Worm (Caenorhabditis elegans) whole organism, early embryonic: Measurements from ENCODE around the gene ZK218.3.

ENCODE experiments used
- B0310.2 ChIP-seq: sonication (generic microtip); optimal IDR thresholded peaks from 2 replicates; lab custom pipeline; 2016; ENCODE audit warnings: mild to moderate bottlenecking, missing genetic modification characterization, missing compliant biosample characterization
- F13C5.2 ChIP-seq: sonication (generic microtip); optimal IDR thresholded peaks from 2 replicates; lab custom pipeline; 2017; ENCODE audit warnings: mild to moderate bottlenecking, missing genetic modification characterization, inconsistent platforms, missing compliant biosample characterization
- aly-1 ChIP-seq: sonication (generic microtip); optimal IDR thresholded peaks from 2 replicates; lab custom pipeline; 2016; ENCODE audit warnings: missing genetic modification characterization, missing compliant biosample characterization
- ama-1 ChIP-seq: fragments of 150-350 bp; optimal IDR thresholded peaks from 2 replicates; lab custom pipeline; 2014
- ceh-13 ChIP-seq: fragments of 200-800 bp; sonication (Bioruptor generic); optimal IDR thresholded peaks from 2 replicates; lab custom pipeline; 2018; ENCODE audit warnings: mild to moderate bottlenecking, missing genetic modification characterization, missing compliant biosample characterization
- ceh-36 ChIP-seq: sonication (generic microtip); optimal IDR thresholded peaks from 2 replicates; lab custom pipeline; 2016; ENCODE audit warnings: missing genetic modification characterization, inconsistent platforms, missing compliant biosample characterization
- ets-7 ChIP-seq: sonication (generic microtip); optimal IDR thresholded peaks from 2 replicates; lab custom pipeline; 2016; ENCODE audit warnings: missing genotype, missing genetic modification characterization, missing compliant biosample characterization
- flt-1 ChIP-seq: fragments of 200-800 bp; sonication (Bioruptor generic); IDR thresholded peaks from 2 replicates; pipeline ENCODE4 v1.3.6; 2022; ENCODE audit warnings: missing genetic modification characterization, missing compliant biosample characterization
- hmbx-1 ChIP-seq: sonication (generic microtip); optimal IDR thresholded peaks from 2 replicates; lab custom pipeline; 2016; ENCODE audit warnings: mild to moderate bottlenecking, missing genetic modification characterization, missing compliant biosample characterization
- hmg-4 ChIP-seq: fragments of 200-800 bp; sonication (Bioruptor generic); optimal IDR thresholded peaks from 2 replicates; lab custom pipeline; 2018; ENCODE audit warnings: mild to moderate bottlenecking, missing genetic modification characterization, missing compliant biosample characterization
- hnd-1 ChIP-seq: sonication (generic microtip); optimal IDR thresholded peaks from 2 replicates; lab custom pipeline; 2016; ENCODE audit warnings: missing genetic modification characterization, missing compliant biosample characterization
- pes-1 ChIP-seq: fragments of 200-800 bp; sonication (Bioruptor generic); IDR thresholded peaks from 2 replicates; pipeline ENCODE4 v1.3.6; 2022; ENCODE audit warnings: missing genetic modification reagents, missing genetic modification characterization, missing compliant biosample characterization
- scrt-1 ChIP-seq: fragments of 200-800 bp; sonication (Bioruptor generic); IDR thresholded peaks from 2 replicates; pipeline ENCODE4 v1.3.6; 2022; ENCODE audit warnings: missing genetic modification characterization, missing compliant biosample characterization
- sea-1 ChIP-seq: fragments of 200-800 bp; sonication (Bioruptor generic); conservative IDR thresholded peaks from 2 replicates; pipeline ENCODE4 v1.3.6; 2022; ENCODE audit warnings: missing genetic modification characterization, missing compliant biosample characterization
- tbx-11 ChIP-seq: fragments of 200-800 bp; sonication (Bioruptor generic); IDR thresholded peaks from 2 replicates; pipeline ENCODE4 v1.3.6; 2022; ENCODE audit warnings: missing genetic modification characterization, missing compliant biosample characterization
- tbx-37 ChIP-seq: fragments of 200-800 bp; sonication (Bioruptor generic); conservative IDR thresholded peaks from 2 replicates; pipeline ENCODE4 v1.3.6; 2022; ENCODE audit warnings: missing genetic modification reagents, missing genetic modification characterization, missing compliant biosample characterization
- tra-4 ChIP-seq: sonication (generic microtip); optimal IDR thresholded peaks from 2 replicates; lab custom pipeline; 2017; ENCODE audit warnings: missing genetic modification characterization, missing compliant biosample characterization

Gene ZK218.3

ce11 chrV:17089931-17090429, 8.6 kb downstream of the ZK218.3 start, which contains the start of gene srh-237:
Gene srh-237 (plus strand): TSS chrV:17090379.
- TF ChIP-seq ceh-36, result no peak
- no peak for TF ChIP-seq sea-1 (GFP tag; lab: Robert Waterston, UW)
- no peak for TF ChIP-seq hmbx-1 (tag; lab: Kevin White, UChicago)
- no peak for TF ChIP-seq hmg-4 (GFP tag; lab: Kevin White, UChicago)
- TF ChIP-seq scrt-1 (GFP tag; lab: Robert Waterston, UW), result no peak
- no peak for TF ChIP-seq hnd-1 (tag; lab: Kevin White, UChicago)
- TF ChIP-seq tbx-37, result no peak
- no peak for TF ChIP-seq tbx-11 (GFP tag; lab: Robert Waterston, UW)
- TF ChIP-seq pes-1 (GFP tag; lab: Robert Waterston, UW), result no peak
- TF ChIP-seq ceh-13 (GFP tag; lab: Kevin White, UChicago), result no peak
- no peak for TF ChIP-seq aly-1 (tag; lab: Kevin White, UChicago)
- no peak for TF ChIP-seq B0310.2 (tag; lab: Kevin White, UChicago)
- TF ChIP-seq ets-7 (tag; lab: Kevin White, UChicago), result no peak
- TF ChIP-seq ama-1 (lab: Kevin White, UChicago), result no peak

- no peak for TF ChIP-seq tra-4
- TF ChIP-seq hnd-1 (tag; lab: Kevin White, UChicago), result no peak
- no peak for TF ChIP-seq hmbx-1 (tag; lab: Kevin White, UChicago)
- TF ChIP-seq flt-1 (GFP tag; lab: Robert Waterston, UW), result no peak
- TF ChIP-seq sea-1 (GFP tag; lab: Robert Waterston, UW), result no peak
- no peak for TF ChIP-seq hmg-4 (GFP tag; lab: Kevin White, UChicago)
- no peak for TF ChIP-seq F13C5.2 (tag; lab: Kevin White, UChicago)
- no peak for TF ChIP-seq tbx-37
- TF ChIP-seq B0310.2 (tag; lab: Kevin White, UChicago), result no peak
- TF ChIP-seq ets-7 (tag; lab: Kevin White, UChicago), result no peak
- TF ChIP-seq scrt-1 (GFP tag; lab: Robert Waterston, UW), result no peak
- TF ChIP-seq aly-1 (tag; lab: Kevin White, UChicago), result no peak
- TF ChIP-seq ceh-13 (GFP tag; lab: Kevin White, UChicago), result no peak
These were observed 9.2 kb downstream of the ZK218.3 start, which contains the start of gene T05E12.6 for ce11 chrV:17089342-17089741. Gene T05E12.6 (minus strand): TSS chrV:17089442.

ce11 chrV:17082718-17083117, 15.9 kb downstream of the ZK218.3 start, which contains the start of gene T05E12.9:
Gene T05E12.9 (minus strand): TSS chrV:17082818.
- TF ChIP-seq sea-1 (GFP tag; lab: Robert Waterston, UW), result no peak
- no peak for TF ChIP-seq flt-1 (GFP tag; lab: Robert Waterston, UW)
- no peak for TF ChIP-seq scrt-1 (GFP tag; lab: Robert Waterston, UW)
- TF ChIP-seq tra-4, result no peak
- no peak for TF ChIP-seq tbx-37
- TF ChIP-seq pes-1 (GFP tag; lab: Robert Waterston, UW), result no peak
- TF ChIP-seq aly-1 (tag; lab: Kevin White, UChicago), result no peak
- no peak for TF ChIP-seq F13C5.2 (tag; lab: Kevin White, UChicago)
- no peak for TF ChIP-seq hnd-1 (tag; lab: Kevin White, UChicago)
- no peak for TF ChIP-seq B0310.2 (tag; lab: Kevin White, UChicago)
- no peak for TF ChIP-seq ceh-36
- no peak for TF ChIP-seq tbx-11 (GFP tag; lab: Robert Waterston, UW)
- no peak for TF ChIP-seq ets-7 (tag; lab: Kevin White, UChicago)
- TF ChIP-seq ama-1 (lab: Kevin White, UChicago), result no peak
- no peak for TF ChIP-seq hmbx-1 (tag; lab: Kevin White, UChicago)

ce11 chrV:17079795-17080194, 18.8 kb downstream of the ZK218.3 start, which contains the start of gene srw-20:
Gene srw-20 (minus strand): TSS chrV:17079895.
- no peak for TF ChIP-seq hmg-4 (GFP tag; lab: Kevin White, UChicago)
- no peak for TF ChIP-seq tra-4
- TF ChIP-seq B0310.2 (tag; lab: Kevin White, UChicago), result no peak
- no peak for TF ChIP-seq F13C5.2 (tag; lab: Kevin White, UChicago)
- no peak for TF ChIP-seq ets-7 (tag; lab: Kevin White, UChicago)
- no peak for TF ChIP-seq sea-1 (GFP tag; lab: Robert Waterston, UW)

ce11 chrV:17077889-17078288, 20.7 kb downstream of the ZK218.3 start, which contains the start of gene T05E12.3:
Gene T05E12.3 (minus strand): TSS chrV:17077989.
- TF ChIP-seq tra-4, result no peak
- TF ChIP-seq F13C5.2 (tag; lab: Kevin White, UChicago), result no peak

ce11 chrV:17075900-17076299, 22.7 kb downstream of the ZK218.3 start, which contains the start of gene str-125:
Gene str-125 (minus strand): TSS chrV:17076000.
- no peak for TF ChIP-seq hmbx-1 (tag; lab: Kevin White, UChicago)
- TF ChIP-seq aly-1 (tag; lab: Kevin White, UChicago), result no peak
- TF ChIP-seq F13C5.2 (tag; lab: Kevin White, UChicago), result no peak

ce11 chrV:17071578-17071977, 27.0 kb downstream of the ZK218.3 start, which contains the start of gene srbc-14:
Gene srbc-14 (minus strand): TSS chrV:17071678.
- no peak for TF ChIP-seq hmg-4 (GFP tag; lab: Kevin White, UChicago)
- TF ChIP-seq ama-1 (lab: Kevin White, UChicago), result no peak
- TF ChIP-seq B0310.2 (tag; lab: Kevin White, UChicago), result no peak
- no peak for TF ChIP-seq sea-1 (GFP tag; lab: Robert Waterston, UW)
- TF ChIP-seq tra-4, result no peak
- TF ChIP-seq pes-1 (GFP tag; lab: Robert Waterston, UW), result no peak

ce11 chrV:17068839-17069238, 29.7 kb downstream of the ZK218.3 start, which contains the start of gene T05E12.8:
Gene T05E12.8 (plus strand): TSS chrV:17069139.
- no peak for TF ChIP-seq tra-4
- no peak for TF ChIP-seq ceh-36
- no peak for TF ChIP-seq sea-1 (GFP tag; lab: Robert Waterston, UW)
- TF ChIP-seq ama-1 (lab: Kevin White, UChicago), result no peak
- TF ChIP-seq tbx-11 (GFP tag; lab: Robert Waterston, UW), result no peak
- no peak for TF ChIP-seq hmbx-1 (tag; lab: Kevin White, UChicago)
- no peak for TF ChIP-seq flt-1 (GFP tag; lab: Robert Waterston, UW)
- no peak for TF ChIP-seq pes-1 (GFP tag; lab: Robert Waterston, UW)
- TF ChIP-seq aly-1 (tag; lab: Kevin White, UChicago), result no peak
- no peak for TF ChIP-seq scrt-1 (GFP tag; lab: Robert Waterston, UW)
- TF ChIP-seq ets-7 (tag; lab: Kevin White, UChicago), result no peak
- TF ChIP-seq tbx-37, result no peak
- no peak for TF ChIP-seq B0310.2 (tag; lab: Kevin White, UChicago)
- no peak for TF ChIP-seq ceh-13 (GFP tag; lab: Kevin White, UChicago)
